Fruit fly (Drosophila melanogaster) whole organism, embryonic: ENCODE measurements around the gene CG15696.

Experiments used
- CG11247 ChIP-seq: fragments of 200-800 bp; sonication (Bioruptor generic); IDR thresholded peaks from 2 replicates; pipeline ENCODE4 v1.3.6; 2022; ENCODE audit warnings: missing biosample characterization, missing genetic modification characterization
- CG11456 ChIP-seq: fragments of 200-800 bp; sonication (Bioruptor generic); IDR thresholded peaks from 3 replicates; pipeline ENCODE4 v1.3.6; 2022; ENCODE audit warnings: missing biosample characterization, missing genetic modification characterization
- CG12299 ChIP-seq: fragments of 200-800 bp; sonication (Bioruptor generic); optimal IDR thresholded peaks from 2 replicates; lab custom pipeline; 2018; ENCODE audit warnings: missing biosample characterization, mild to moderate bottlenecking, missing genetic modification characterization
- CG17186 ChIP-seq: fragments of 200-800 bp; sonication (Bioruptor generic); optimal IDR thresholded peaks from 3 replicates; lab custom pipeline; 2017; ENCODE audit warnings: missing biosample characterization, missing genetic modification reagents, missing genetic modification characterization
- CG17328 ChIP-seq: fragments of 200-800 bp; sonication (Bioruptor generic); IDR thresholded peaks from 2 replicates; pipeline ENCODE4 v1.3.6; 2022; ENCODE audit warnings: missing biosample characterization, missing genetic modification characterization
- CG17359 ChIP-seq: fragments of 200-800 bp; sonication (Bioruptor generic); optimal IDR thresholded peaks from 3 replicates; lab custom pipeline; 2018; ENCODE audit warnings: missing biosample characterization, mild to moderate bottlenecking, missing genetic modification characterization, moderate library complexity
- CG18262 ChIP-seq: fragments of 200-800 bp; optimal IDR thresholded peaks from 3 replicates; lab custom pipeline; 2019; ENCODE audit warnings: missing biosample characterization, mild to moderate bottlenecking, missing genetic modification characterization, moderate library complexity
- CG18476 ChIP-seq: fragments of 200-800 bp; sonication (Bioruptor generic); optimal IDR thresholded peaks from 2 replicates; lab custom pipeline; 2016; ENCODE audit warnings: missing biosample characterization, mild to moderate bottlenecking, missing genetic modification characterization
- CG18599 ChIP-seq: fragments of 200-800 bp; sonication (Bioruptor generic); optimal IDR thresholded peaks from 3 replicates; lab custom pipeline; 2017; ENCODE audit warnings: missing biosample characterization, missing genetic modification characterization, mild to moderate bottlenecking, moderate library complexity, missing genetic modification reagents
- CG18764 ChIP-seq: fragments of 200-800 bp; sonication (Bioruptor generic); optimal IDR thresholded peaks from 3 replicates; lab custom pipeline; 2016; ENCODE audit warnings: missing biosample characterization, missing genetic modification characterization
- CG2120 ChIP-seq: fragments of 200-800 bp; sonication (Bioruptor generic); optimal IDR thresholded peaks from 3 replicates; lab custom pipeline; 2016; ENCODE audit warnings: missing biosample characterization, missing genetic modification characterization
- CG2129 ChIP-seq: fragments of 200-800 bp; sonication (Bioruptor generic); IDR thresholded peaks from 2 replicates; pipeline ENCODE4 v1.3.6; 2022; ENCODE audit warnings: missing biosample characterization, missing genetic modification characterization; ENCODE audit not compliant: partially characterized antibody
- CG3065 ChIP-seq: fragments of 200-800 bp; sonication (Bioruptor generic); optimal IDR thresholded peaks from 2 replicates; lab custom pipeline; 2016; ENCODE audit warnings: missing biosample characterization, missing genetic modification characterization
- CG31224 ChIP-seq: fragments of 200-800 bp; sonication (Bioruptor generic); IDR thresholded peaks from 2 replicates; pipeline ENCODE4 v1.3.6; 2022; ENCODE audit warnings: missing biosample characterization, missing genetic modification characterization
- CG7745 ChIP-seq: fragments of 200-800 bp; sonication (Bioruptor generic); optimal IDR thresholded peaks from 2 replicates; lab custom pipeline; 2018; ENCODE audit warnings: missing biosample characterization, mild to moderate bottlenecking, missing genetic modification characterization, moderate library complexity
- CG9817 ChIP-seq: fragments of 200-800 bp; sonication (Bioruptor generic); optimal IDR thresholded peaks from 2 replicates; lab custom pipeline; 2018; ENCODE audit warnings: missing biosample characterization, mild to moderate bottlenecking, missing genetic modification characterization, moderate library complexity
- CG9876 ChIP-seq: fragments of 200-800 bp; sonication (Bioruptor generic); optimal IDR thresholded peaks from 2 replicates; lab custom pipeline; 2016; ENCODE audit warnings: missing biosample characterization, missing genetic modification characterization
- Dad ChIP-seq: fragments of 200-800 bp; sonication (Bioruptor generic); optimal IDR thresholded peaks from 3 replicates; lab custom pipeline; 2016; ENCODE audit warnings: missing biosample characterization, missing genetic modification characterization
- Dip2 ChIP-seq: fragments of 200-800 bp; sonication (Bioruptor generic); IDR thresholded peaks from 2 replicates; pipeline ENCODE4 v1.3.6; 2022; ENCODE audit warnings: missing biosample characterization, missing genetic modification characterization
- ERR ChIP-seq: fragments of 200-800 bp; sonication (Bioruptor generic); optimal IDR thresholded peaks from 2 replicates; lab custom pipeline; 2016; ENCODE audit warnings: missing biosample characterization, missing genetic modification characterization
- Ets65A ChIP-seq: fragments of 200-800 bp; sonication (Bioruptor generic); peaks from one replicate; lab custom pipeline; 2016; ENCODE audit warnings: missing biosample characterization, missing genetic modification characterization
- HHEX ChIP-seq: fragments of 200-800 bp; sonication (Bioruptor generic); optimal IDR thresholded peaks from 3 replicates; lab custom pipeline; 2017; ENCODE audit warnings: missing biosample characterization, mild to moderate bottlenecking, missing genetic modification characterization, missing genetic modification reagents
- Hmr ChIP-seq: fragments of 200-800 bp; sonication (Bioruptor generic); optimal IDR thresholded peaks from 3 replicates; lab custom pipeline; 2017; ENCODE audit warnings: mild to moderate bottlenecking, missing biosample characterization, missing genetic modification reagents, missing genetic modification characterization
- Mes4 ChIP-seq: fragments of 200-800 bp; sonication (Bioruptor generic); optimal IDR thresholded peaks from 2 replicates; lab custom pipeline; 2016; ENCODE audit warnings: missing biosample characterization, missing genetic modification characterization
- NC2β ChIP-seq: fragments of 200-800 bp; sonication (Bioruptor generic); optimal IDR thresholded peaks from 2 replicates; lab custom pipeline; 2016; ENCODE audit warnings: missing biosample characterization, missing genetic modification characterization
- NFAT ChIP-seq: fragments of 200-800 bp; sonication (Bioruptor generic); IDR thresholded peaks from 2 replicates; pipeline ENCODE4 v1.3.6; 2022; ENCODE audit warnings: missing biosample characterization, missing genetic modification characterization
- Nf-YA ChIP-seq: fragments of 200-800 bp; sonication (Bioruptor generic); IDR thresholded peaks from 2 replicates; pipeline ENCODE4 v1.3.6; 2022; ENCODE audit warnings: missing biosample characterization, missing genetic modification characterization
- NfI ChIP-seq: fragments of 200-800 bp; sonication (Bioruptor generic); optimal IDR thresholded peaks from 3 replicates; lab custom pipeline; 2018; ENCODE audit warnings: missing biosample characterization, mild to moderate bottlenecking, missing genetic modification characterization, moderate library complexity
- Six4 ChIP-seq: fragments of 200-800 bp; sonication (Bioruptor generic); optimal IDR thresholded peaks from 2 replicates; lab custom pipeline; 2016; ENCODE audit warnings: missing biosample characterization, missing genetic modification characterization
- Taf1 ChIP-seq: fragments of 200-800 bp; sonication (Bioruptor generic); IDR thresholded peaks from 2 replicates; pipeline ENCODE4 v1.3.6; 2022; ENCODE audit warnings: missing biosample characterization, missing genetic modification characterization
- Tbp ChIP-seq: fragments of >200 bp; optimal IDR thresholded peaks from 2 replicates; lab custom pipeline; 2018; ENCODE audit warnings: missing biosample characterization, missing genetic modification characterization
- Vsx1 ChIP-seq: fragments of 200-800 bp; sonication (Bioruptor generic); optimal IDR thresholded peaks from 2 replicates; lab custom pipeline; 2017; ENCODE audit warnings: missing biosample characterization, mild to moderate bottlenecking, missing genetic modification characterization, missing genetic modification reagents
- YL-1 ChIP-seq: fragments of 200-800 bp; sonication (Bioruptor generic); optimal IDR thresholded peaks from 3 replicates; lab custom pipeline; 2017; ENCODE audit warnings: missing biosample characterization, mild to moderate bottlenecking, missing genetic modification characterization
- corto ChIP-seq: fragments of 200-800 bp; sonication (Bioruptor generic); optimal IDR thresholded peaks from 2 replicates; lab custom pipeline; 2016; ENCODE audit warnings: missing biosample characterization, mild to moderate bottlenecking, missing genetic modification characterization, moderate library complexity
- dan ChIP-seq: fragments of 200-800 bp; sonication (Bioruptor generic); IDR thresholded peaks from 2 replicates; pipeline ENCODE4 v1.3.6; 2022; ENCODE audit warnings: missing biosample characterization, missing genetic modification characterization
- exex ChIP-seq: fragments of 200-800 bp; sonication (Bioruptor generic); optimal IDR thresholded peaks from 4 replicates; lab custom pipeline; 2018; ENCODE audit warnings: missing biosample characterization, mild to moderate bottlenecking, missing genetic modification characterization, moderate library complexity
- gcm2 ChIP-seq: fragments of 200-800 bp; sonication (Bioruptor generic); optimal IDR thresholded peaks from 2 replicates; lab custom pipeline; 2016; ENCODE audit warnings: missing biosample characterization, missing genetic modification characterization
- gsb ChIP-seq: fragments of 200-800 bp; sonication (Bioruptor generic); IDR thresholded peaks from 2 replicates; pipeline ENCODE4 v1.3.6; 2022; ENCODE audit warnings: missing biosample characterization, missing genetic modification characterization
- hbn ChIP-seq: fragments of 200-800 bp; sonication (Bioruptor generic); IDR thresholded peaks from 2 replicates; pipeline ENCODE4 v1.3.6; 2022; ENCODE audit warnings: missing biosample characterization, missing genetic modification characterization; ENCODE audit not compliant: partially characterized antibody
- ind ChIP-seq: fragments of 200-800 bp; sonication (Bioruptor generic); optimal IDR thresholded peaks from 3 replicates; lab custom pipeline; 2016; ENCODE audit warnings: missing biosample characterization, missing genetic modification characterization
- klu ChIP-seq: fragments of 200-800 bp; sonication (Bioruptor generic); IDR thresholded peaks from 2 replicates; pipeline ENCODE4 v1.3.6; 2022; ENCODE audit warnings: missing biosample characterization, missing genetic modification characterization
- kni ChIP-seq: fragments of 200-800 bp; sonication (Bioruptor generic); optimal IDR thresholded peaks from 3 replicates; lab custom pipeline; 2017; ENCODE audit warnings: mild to moderate bottlenecking, missing biosample characterization, missing genetic modification reagents, missing genetic modification characterization
- lab ChIP-seq: fragments of 200-800 bp; sonication (Bioruptor generic); optimal IDR thresholded peaks from 3 replicates; lab custom pipeline; 2017; ENCODE audit warnings: missing biosample characterization, missing genetic modification characterization, mild to moderate bottlenecking, moderate library complexity, missing genetic modification reagents
- mld ChIP-seq: fragments of 200-800 bp; sonication (Bioruptor generic); IDR thresholded peaks from 3 replicates; pipeline ENCODE4 v1.3.6; 2022; ENCODE audit warnings: missing biosample characterization, missing genetic modification characterization; ENCODE audit not compliant: partially characterized antibody
- phol ChIP-seq: fragments of 200-800 bp; sonication (Bioruptor generic); optimal IDR thresholded peaks from 3 replicates; lab custom pipeline; 2018; ENCODE audit warnings: missing biosample characterization, mild to moderate bottlenecking, missing genetic modification characterization, moderate library complexity
- sens ChIP-seq: fragments of 200-800 bp; sonication (Bioruptor generic); peaks from one replicate; lab custom pipeline; 2016; ENCODE audit warnings: missing biosample characterization, missing genetic modification characterization
- toy ChIP-seq: fragments of 200-800 bp; sonication (Bioruptor generic); IDR thresholded peaks from 2 replicates; pipeline ENCODE4 v1.3.6; 2022; ENCODE audit warnings: missing biosample characterization, missing genetic modification characterization
- ttk ChIP-seq: fragments of 200-800 bp; sonication (Bioruptor generic); IDR thresholded peaks from 2 replicates; pipeline ENCODE4 v2.1.2; 2022; ENCODE audit warnings: missing biosample characterization, missing genetic modification characterization
- vfl ChIP-seq: fragments of 200-800 bp; sonication (Bioruptor generic); optimal IDR thresholded peaks from 2 replicates; lab custom pipeline; 2016; ENCODE audit warnings: missing biosample characterization, missing genetic modification characterization
- wek ChIP-seq: fragments of 200-800 bp; sonication (Bioruptor generic); optimal IDR thresholded peaks from 3 replicates; lab custom pipeline; 2018; ENCODE audit warnings: missing biosample characterization, mild to moderate bottlenecking, missing genetic modification characterization, moderate library complexity

Gene CG15696

DNA sequence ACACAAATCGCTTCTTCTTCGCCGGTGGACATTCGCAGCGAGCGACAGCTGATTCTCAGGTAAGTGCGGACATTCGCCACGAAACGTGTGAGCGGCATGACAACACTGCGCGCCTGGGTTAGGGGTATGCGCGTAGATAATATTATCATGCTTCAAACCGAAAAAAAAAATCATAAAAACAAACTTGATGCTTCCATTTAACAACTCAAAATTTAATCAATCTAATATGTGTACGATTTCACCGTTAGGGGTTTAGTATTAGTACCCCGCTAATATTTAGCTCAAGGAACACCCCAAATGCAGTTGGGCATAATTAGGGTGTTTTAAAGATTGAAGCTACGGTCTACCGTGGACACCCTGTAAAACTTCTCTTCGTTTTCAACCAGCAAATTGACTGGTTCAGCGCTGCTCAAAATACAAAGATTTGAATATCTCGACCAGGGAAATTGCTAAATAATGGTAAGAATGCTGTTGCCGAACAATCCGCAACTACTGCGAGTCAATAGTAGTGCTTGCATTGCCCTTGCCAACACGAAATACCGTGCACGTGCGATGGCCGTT is 25.0 kb upstream of the CG15696 start, which contains the start of the genes CG17271 and RpS20 (continued):
- TF ChIP-seq Mes4 (GFP tag; lab: Kevin White, UChicago) = peak; percentile 94
- TF ChIP-seq gsb (GFP tag; lab: Robert Waterston, UW) = peak; percentile 76
- TF ChIP-seq Vsx1 = peak; percentile 30
- TF ChIP-seq mld (GFP tag; lab: Robert Waterston, UW) = no peak
- peak; percentile 89 for TF ChIP-seq ttk
- peak; percentile 92 for TF ChIP-seq phol (tag; lab: Kevin White, UChicago)
- peak; percentile 84 for TF ChIP-seq CG12299 (tag; lab: Kevin White, UChicago)
- TF ChIP-seq CG17359 = peak; percentile 87
- peak; percentile 78 for TF ChIP-seq NFAT (GFP tag; lab: Robert Waterston, UW)
- TF ChIP-seq hbn (GFP tag; lab: Robert Waterston, UW) = 0 out of 2 replicates have a peak, but pooled peaks have one; percentile 32
- peak; percentile 85 for TF ChIP-seq CG31224
- peak; percentile 94 for TF ChIP-seq lab (GFP tag; lab: Kevin White, UChicago)
- peak; percentile 97 for TF ChIP-seq CG2120 (GFP tag; lab: Kevin White, UChicago)
- TF ChIP-seq exex (tag; lab: Kevin White, UChicago) = peak; percentile 58
- TF ChIP-seq corto (GFP tag; lab: Kevin White, UChicago) = no peak
- TF ChIP-seq CG11247 = peak; percentile 84
- TF ChIP-seq NC2β (GFP tag; lab: Kevin White, UChicago) = peak; percentile 96
- TF ChIP-seq kni (GFP tag; lab: Kevin White, UChicago) = peak; percentile 63
- peak; percentile 84 for TF ChIP-seq Six4
- peak; percentile 86 for TF ChIP-seq CG18476 (GFP tag; lab: Kevin White, UChicago)
- peak; percentile 93 for TF ChIP-seq Hmr (GFP tag; lab: Kevin White, UChicago)
- TF ChIP-seq Nf-YA (GFP tag; lab: Robert Waterston, UW) = peak; percentile 43; the same call in 1 of the 2 replicates
- TF ChIP-seq vfl (GFP tag; lab: Kevin White, UChicago) = peak; percentile 91
- TF ChIP-seq Dad (GFP tag; lab: Kevin White, UChicago) = peak; percentile 95
- TF ChIP-seq CG2129 (GFP tag; lab: Robert Waterston, UW) = no peak
- TF ChIP-seq CG7745 (tag; lab: Kevin White, UChicago) = no peak
- TF ChIP-seq YL-1 = peak; percentile 97
- TF ChIP-seq wek (GFP tag; lab: Kevin White, UChicago) = peak; percentile 100
- peak; percentile 88 for TF ChIP-seq gcm2 (GFP tag; lab: Kevin White, UChicago)
- peak; percentile 99 for TF ChIP-seq Ets65A (GFP tag; lab: Kevin White, UChicago)
- TF ChIP-seq HHEX = peak; percentile 81
- peak; percentile 95 for TF ChIP-seq CG9876 (GFP tag; lab: Kevin White, UChicago)
- peak; percentile 92 for TF ChIP-seq CG18599 (GFP tag; lab: Kevin White, UChicago)
- TF ChIP-seq dan = no peak; the same call in 1 of the 2 replicates
- TF ChIP-seq Taf1 = peak; percentile 72
- peak; percentile 91 for TF ChIP-seq ERR (GFP tag; lab: Kevin White, UChicago)
- TF ChIP-seq klu (GFP tag; lab: Robert Waterston, UW) = peak; percentile 82
- peak; percentile 91 for TF ChIP-seq CG11456 (GFP tag; lab: Robert Waterston, UW)
- TF ChIP-seq NfI (GFP tag; lab: Kevin White, UChicago) = peak; percentile 87
- peak; percentile 22 for TF ChIP-seq Tbp (GFP tag; lab: Kevin White, UChicago)
- TF ChIP-seq CG17186 (GFP tag; lab: Kevin White, UChicago) = peak; percentile 91
- peak; percentile 78; the same call in 1 of the 2 replicates for TF ChIP-seq toy (GFP tag; lab: Robert Waterston, UW)
- TF ChIP-seq CG3065 (GFP tag; lab: Kevin White, UChicago) = peak; percentile 82
- TF ChIP-seq CG18262 = peak; percentile 79
- TF ChIP-seq CG9817 (tag; lab: Kevin White, UChicago) = peak; percentile 91
- TF ChIP-seq sens (GFP tag; lab: Kevin White, UChicago) = peak; percentile 99
- TF ChIP-seq Dip2 (GFP tag; lab: Robert Waterston, UW) = 0 out of 2 replicates have a peak, but pooled peaks have one; percentile 54
- peak; percentile 95 for TF ChIP-seq ind (GFP tag; lab: Kevin White, UChicago)
- peak; percentile 87 for TF ChIP-seq CG18764
- TF ChIP-seq CG17328 (GFP tag; lab: Robert Waterston, UW) = peak; percentile 80
